Fruit fly (Drosophila melanogaster) whole organism, embryonic: ENCODE results near the gene caup.

ENCODE experiments used
- Antp ChIP-seq: fragments of 200-800 bp; sonication (Bioruptor generic); optimal IDR thresholded peaks from 3 replicates; lab custom pipeline; 2016; ENCODE audit warnings: missing biosample characterization, missing genetic modification characterization
- Bteb2 ChIP-seq: fragments of 200-800 bp; sonication (Bioruptor generic); optimal IDR thresholded peaks from 2 replicates; lab custom pipeline; 2016; ENCODE audit warnings: missing biosample characterization, missing genetic modification characterization
- CG13775 ChIP-seq: fragments of 200-800 bp; sonication (Bioruptor generic); optimal IDR thresholded peaks from 3 replicates; lab custom pipeline; 2017; ENCODE audit warnings: missing biosample characterization, mild to moderate bottlenecking, missing genetic modification characterization
- CG15479 ChIP-seq: fragments of 200-800 bp; sonication (Bioruptor generic); optimal IDR thresholded peaks from 3 replicates; lab custom pipeline; 2019; ENCODE audit warnings: missing biosample characterization, mild to moderate bottlenecking, missing genetic modification characterization, moderate library complexity
- CG17912 ChIP-seq: fragments of 200-800 bp; sonication (Bioruptor generic); optimal IDR thresholded peaks from 2 replicates; lab custom pipeline; 2018; ENCODE audit warnings: missing biosample characterization, mild to moderate bottlenecking, missing genetic modification characterization
- CG3281 ChIP-seq: fragments of 200-800 bp; sonication (Bioruptor generic); optimal IDR thresholded peaks from 3 replicates; lab custom pipeline; 2017; ENCODE audit warnings: missing biosample characterization, mild to moderate bottlenecking, missing genetic modification characterization
- CG3995 ChIP-seq: fragments of 200-800 bp; sonication (Bioruptor generic); optimal IDR thresholded peaks from 3 replicates; lab custom pipeline; 2016; ENCODE audit warnings: missing biosample characterization, missing genetic modification characterization
- CG4854 ChIP-seq: fragments of 200-800 bp; sonication (Bioruptor generic); optimal IDR thresholded peaks from 2 replicates; lab custom pipeline; 2016; ENCODE audit warnings: missing biosample characterization, missing genetic modification characterization, inconsistent platforms
- CG6791 ChIP-seq: fragments of 200-800 bp; sonication (Bioruptor generic); IDR thresholded peaks from 3 replicates; pipeline ENCODE4 v1.3.6; 2022; ENCODE audit warnings: missing biosample characterization, missing genetic modification characterization; ENCODE audit not compliant: partially characterized antibody
- CG7271 ChIP-seq: fragments of 200-800 bp; sonication (Bioruptor generic); optimal IDR thresholded peaks from 2 replicates; lab custom pipeline; 2018; ENCODE audit warnings: missing biosample characterization, mild to moderate bottlenecking, missing genetic modification characterization, moderate library complexity
- CG7963 ChIP-seq: fragments of 200-800 bp; sonication (Bioruptor generic); IDR thresholded peaks from 3 replicates; pipeline ENCODE4 v1.3.6; 2022; ENCODE audit warnings: missing biosample characterization, missing genetic modification characterization; ENCODE audit not compliant: partially characterized antibody
- D ChIP-seq, 2 experiments: fragments of 200-800 bp in 1 of 2; fragments of >200 bp in 1 of 2; sonication (Bioruptor generic) in 1 of 2; optimal IDR thresholded peaks; 2 replicates in 1 of 2; 3 replicates in 1 of 2; lab custom pipeline; 2017; ENCODE audit warnings: mild to moderate bottlenecking in 1 of 2, missing biosample characterization in 1 of 2, missing genetic modification characterization in 1 of 2, missing genetic modification reagents in 1 of 2
- D19B ChIP-seq: fragments of 200-800 bp; sonication (Bioruptor generic); optimal IDR thresholded peaks from 2 replicates; lab custom pipeline; 2017; ENCODE audit warnings: missing biosample characterization, mild to moderate bottlenecking, missing genetic modification characterization
- H15 ChIP-seq: fragments of 200-800 bp; sonication (Bioruptor generic); IDR thresholded peaks from 3 replicates; pipeline ENCODE4 v1.3.6; 2022; ENCODE audit warnings: missing biosample characterization, missing genetic modification characterization
- Hey ChIP-seq: fragments of 200-800 bp; sonication (Bioruptor generic); optimal IDR thresholded peaks from 3 replicates; lab custom pipeline; 2018; ENCODE audit warnings: missing biosample characterization, mild to moderate bottlenecking, missing genetic modification characterization
- Hmx ChIP-seq: fragments of 200-800 bp; sonication (Bioruptor generic); optimal IDR thresholded peaks from 2 replicates; lab custom pipeline; 2016; ENCODE audit warnings: missing biosample characterization, missing genetic modification characterization
- Kr ChIP-seq: fragments of 200-800 bp; sonication (Bioruptor generic); optimal IDR thresholded peaks from 2 replicates; lab custom pipeline; 2017; ENCODE audit warnings: missing biosample characterization, mild to moderate bottlenecking, missing genetic modification characterization
- Med ChIP-seq: fragments of 200-800 bp; sonication (Bioruptor generic); peaks from one replicate; lab custom pipeline; 2016; ENCODE audit warnings: missing biosample characterization, missing genetic modification characterization, mild to moderate bottlenecking, inconsistent platforms, moderate library complexity
- Nf-YB ChIP-seq: fragments of 200-800 bp; sonication (Bioruptor generic); optimal IDR thresholded peaks from 3 replicates; lab custom pipeline; 2019; ENCODE audit warnings: missing biosample characterization, mild to moderate bottlenecking, missing genetic modification characterization, moderate library complexity
- Nf-YC ChIP-seq: fragments of 200-800 bp; optimal IDR thresholded peaks from 3 replicates; lab custom pipeline; 2019; ENCODE audit warnings: missing biosample characterization, mild to moderate bottlenecking, missing genetic modification characterization, moderate library complexity
- Side ChIP-seq: fragments of 200-800 bp; sonication (Bioruptor generic); optimal IDR thresholded peaks from 2 replicates; lab custom pipeline; 2016; ENCODE audit warnings: missing biosample characterization, missing genetic modification characterization
- Xrp1 ChIP-seq: fragments of 200-800 bp; sonication (Bioruptor generic); IDR thresholded peaks from 2 replicates; pipeline ENCODE4 v1.3.6; 2022; ENCODE audit warnings: missing biosample characterization, missing genetic modification characterization
- cad ChIP-seq: fragments of >200 bp; optimal IDR thresholded peaks from 2 replicates; lab custom pipeline; 2017; ENCODE audit warnings: missing biosample characterization, missing genetic modification characterization
- chinmo ChIP-seq: fragments of 200-800 bp; sonication (Bioruptor generic); IDR thresholded peaks from 4 replicates; pipeline ENCODE4 v1.3.6; 2022; ENCODE audit warnings: missing biosample characterization, missing genetic modification characterization; ENCODE audit not compliant: partially characterized antibody
- crol ChIP-seq: fragments of 200-800 bp; sonication (Bioruptor generic); IDR thresholded peaks from 2 replicates; pipeline ENCODE4 v1.3.6; 2022; ENCODE audit warnings: missing biosample characterization, missing genetic modification characterization
- fru ChIP-seq: fragments of >200 bp; optimal IDR thresholded peaks from 2 replicates; lab custom pipeline; 2017
- insv ChIP-seq, 2 experiments: fragments of 200-800 bp; sonication (Bioruptor generic); optimal IDR thresholded peaks; 3 replicates each; lab custom pipeline; 2016 to 2018; ENCODE audit warnings: missing biosample characterization in 2 of 2, missing genetic modification characterization in 2 of 2
- kni ChIP-seq: fragments of 200-800 bp; sonication (Bioruptor generic); optimal IDR thresholded peaks from 3 replicates; lab custom pipeline; 2017; ENCODE audit warnings: mild to moderate bottlenecking, missing biosample characterization, missing genetic modification reagents, missing genetic modification characterization
- lmd ChIP-seq: fragments of 200-800 bp; sonication (Bioruptor generic); IDR thresholded peaks from 2 replicates; pipeline ENCODE4 v1.3.6; 2022; ENCODE audit warnings: missing biosample characterization, missing genetic modification characterization
- lov ChIP-seq, 2 experiments: fragments of 200-800 bp in 1 of 2; fragments of >200 bp in 1 of 2; sonication (Bioruptor generic) in 1 of 2; IDR thresholded peaks in 1 of 2; optimal IDR thresholded peaks in 1 of 2; 2 replicates in 1 of 2; 3 replicates in 1 of 2; pipeline versions ENCODE4 v1.3.6 to Lab custom; 2017 to 2022; ENCODE audit warnings: missing biosample characterization in 1 of 2, missing genetic modification characterization in 1 of 2
- mirr ChIP-seq: fragments of 200-800 bp; sonication (Bioruptor generic); optimal IDR thresholded peaks from 3 replicates; lab custom pipeline; 2018; ENCODE audit warnings: missing biosample characterization, mild to moderate bottlenecking, missing genetic modification characterization
- oc ChIP-seq: fragments of 200-800 bp; sonication (Bioruptor generic); optimal IDR thresholded peaks from 2 replicates; lab custom pipeline; 2018; ENCODE audit warnings: missing biosample characterization, mild to moderate bottlenecking, missing genetic modification characterization, moderate library complexity
- onecut ChIP-seq: fragments of 200-800 bp; sonication (Bioruptor generic); IDR thresholded peaks from 2 replicates; pipeline ENCODE4 v1.3.6; 2022; ENCODE audit warnings: missing biosample characterization, missing genetic modification characterization
- pan ChIP-seq, 4 experiments: fragments of >200 bp in 3 of 4; fragments of 200-800 bp in 1 of 4; sonication (Bioruptor generic) in 1 of 4; optimal IDR thresholded peaks in 3 of 4; IDR thresholded peaks in 1 of 4; 2 replicates each; pipeline versions ENCODE4 v1.3.6 to Lab custom; 2017 to 2022; ENCODE audit warnings: missing biosample characterization in 2 of 4, missing genetic modification characterization in 2 of 4, mixed read lengths in 1 of 4
- prd ChIP-seq, 3 experiments: fragments of >200 bp in 2 of 3; fragments of 200-800 bp in 1 of 3; sonication (Bioruptor generic) in 1 of 3; optimal IDR thresholded peaks in 2 of 3; IDR thresholded peaks in 1 of 3; 2 replicates in 2 of 3; 3 replicates in 1 of 3; pipeline versions ENCODE4 v1.3.6 to Lab custom; 2017 to 2022; ENCODE audit warnings: missing biosample characterization in 1 of 3, missing genetic modification characterization in 1 of 3
- pros ChIP-seq: fragments of 200-800 bp; sonication (Bioruptor generic); optimal IDR thresholded peaks from 3 replicates; lab custom pipeline; 2019; ENCODE audit warnings: missing biosample characterization, mild to moderate bottlenecking, missing genetic modification characterization, moderate library complexity
- salm ChIP-seq: fragments of 200-800 bp; sonication (Bioruptor generic); optimal IDR thresholded peaks from 2 replicates; lab custom pipeline; 2018; ENCODE audit warnings: missing biosample characterization, mild to moderate bottlenecking, missing genetic modification characterization
- sens ChIP-seq: fragments of 200-800 bp; sonication (Bioruptor generic); peaks from one replicate; lab custom pipeline; 2016; ENCODE audit warnings: missing biosample characterization, missing genetic modification characterization
- slou ChIP-seq: fragments of 200-800 bp; sonication (Bioruptor generic); optimal IDR thresholded peaks from 3 replicates; lab custom pipeline; 2016; ENCODE audit warnings: missing biosample characterization, missing genetic modification characterization
- sna ChIP-seq: fragments of 200-800 bp; sonication (Bioruptor generic); IDR thresholded peaks from 2 replicates; pipeline ENCODE4 v1.3.6; 2022; ENCODE audit warnings: missing biosample characterization, missing genetic modification characterization; ENCODE audit not compliant: partially characterized antibody
- stwl ChIP-seq: fragments of 200-800 bp; sonication (Bioruptor generic); optimal IDR thresholded peaks from 3 replicates; lab custom pipeline; 2018; ENCODE audit warnings: missing biosample characterization, mild to moderate bottlenecking, missing genetic modification characterization, moderate library complexity
- tll ChIP-seq, 2 experiments: fragments of 200-800 bp in 1 of 2; fragments of >200 bp in 1 of 2; sonication (Bioruptor generic) in 1 of 2; optimal IDR thresholded peaks; 2 replicates each; lab custom pipeline; 2017 to 2019; ENCODE audit warnings: missing biosample characterization in 2 of 2, missing genetic modification characterization in 2 of 2, mild to moderate bottlenecking in 1 of 2, moderate library complexity in 1 of 2
- zen ChIP-seq: fragments of 200-800 bp; sonication (Bioruptor generic); optimal IDR thresholded peaks from 3 replicates; lab custom pipeline; 2018; ENCODE audit warnings: missing biosample characterization, mild to moderate bottlenecking, missing genetic modification characterization, moderate library complexity

The caup gene

dm6 chr3L:12647300-12647699 is 37.9 kb downstream of the caup start (continued):
- TF ChIP-seq Hmx (GFP tag; lab: Kevin White, UChicago) (no peak), CG7963 (GFP tag; lab: Robert Waterston, UW) (no peak), CG7271 (tag; lab: Kevin White, UChicago) (no peak)

- TF ChIP-seq mirr (GFP tag; lab: Kevin White, UChicago), result peak; percentile 1
- TF ChIP-seq Side (GFP tag; lab: Kevin White, UChicago), result no peak
- peak; percentile 34 for TF ChIP-seq Med
- TF ChIP-seq pan (optimal IDR thresholded peaks at IDR 0.05; lab: Kevin White, UChicago), result no peak
- no peak for TF ChIP-seq pan (GFP tag; optimal IDR thresholded peaks at IDR 0.05 in 1 of 2, IDR thresholded peaks at IDR 0.05 in 1 of 2)
- TF ChIP-seq H15, result no peak
- no peak for TF ChIP-seq CG13775 (GFP tag; lab: Kevin White, UChicago)
- no peak for TF ChIP-seq Bteb2 (GFP tag; lab: Kevin White, UChicago)
- peak in 1 of 2 experiments; percentile 93 for TF ChIP-seq tll (GFP tag; optimal IDR thresholded peaks at IDR 0.05; lab: Kevin White, UChicago)
- TF ChIP-seq slou (GFP tag; lab: Kevin White, UChicago), result no peak
- TF ChIP-seq D (optimal IDR thresholded peaks at IDR 0.05; lab: Kevin White, UChicago), result peak; percentile 74
- TF ChIP-seq D (GFP tag; optimal IDR thresholded peaks at IDR 0.05; lab: Kevin White, UChicago), result no peak
- TF ChIP-seq onecut (GFP tag; lab: Robert Waterston, UW), result no peak
- no peak for TF ChIP-seq sna (GFP tag; lab: Robert Waterston, UW)
- TF ChIP-seq chinmo, result no peak
- TF ChIP-seq cad (GFP tag; lab: Kevin White, UChicago), result peak; percentile 18
- peak; percentile 23 for TF ChIP-seq sens (GFP tag; lab: Kevin White, UChicago)
- peak; percentile 98 for TF ChIP-seq CG15479 (GFP tag; lab: Kevin White, UChicago)
- peak; percentile 38 for TF ChIP-seq Kr (GFP tag; lab: Kevin White, UChicago)
- peak; percentile 99 for TF ChIP-seq zen
- TF ChIP-seq prd (optimal IDR thresholded peaks at IDR 0.05; lab: Kevin White, UChicago), result no peak
- peak; percentile 12; the same call in 1 of the 3 replicates for TF ChIP-seq prd (GFP tag; IDR thresholded peaks at IDR 0.05; lab: Robert Waterston, UW)
- TF ChIP-seq, all 482 proteins: peak for 10
These were observed 39.8 kb downstream of the caup start for dm6 chr3L:12649031-12649765.

- TF ChIP-seq CG3995, result no peak
- no peak for TF ChIP-seq fru (lab: Kevin White, UChicago)
- peak; percentile 44 for TF ChIP-seq oc (tag; lab: Kevin White, UChicago)
- TF ChIP-seq pros (GFP tag; lab: Kevin White, UChicago), result peak; percentile 64
- TF ChIP-seq lmd (GFP tag; lab: Robert Waterston, UW), result no peak
- no peak for TF ChIP-seq CG4854 (GFP tag; lab: Kevin White, UChicago)
- no peak for TF ChIP-seq Med
- TF ChIP-seq Hmx (GFP tag; lab: Kevin White, UChicago), result no peak
- TF ChIP-seq Kr (GFP tag; lab: Kevin White, UChicago), result peak; percentile 66
- 0 out of 3 replicates have a peak, but pooled peaks have one; percentile 34 for TF ChIP-seq CG6791 (GFP tag; lab: Robert Waterston, UW)
- no peak for TF ChIP-seq D19B (GFP tag; lab: Kevin White, UChicago)
- TF ChIP-seq Nf-YC (tag; lab: Kevin White, UChicago), result peak; percentile 29
- TF ChIP-seq crol, result peak; percentile 32
- TF ChIP-seq Antp (GFP tag; lab: Kevin White, UChicago), result no peak
- no peak for TF ChIP-seq insv (GFP tag; optimal IDR thresholded peaks at IDR 0.05; lab: Kevin White, UChicago)
- TF ChIP-seq stwl (tag; lab: Kevin White, UChicago), result no peak
- peak; percentile 16 for TF ChIP-seq Hey (tag; lab: Kevin White, UChicago)
- peak; percentile 3 for TF ChIP-seq Nf-YB (GFP tag; lab: Kevin White, UChicago)
- no peak for TF ChIP-seq CG17912
- TF ChIP-seq kni (GFP tag; lab: Kevin White, UChicago), result peak; percentile 43
- TF ChIP-seq salm (tag; lab: Kevin White, UChicago), result no peak
- peak; percentile 45 for TF ChIP-seq sens (GFP tag; lab: Kevin White, UChicago)
- TF ChIP-seq mirr (GFP tag; lab: Kevin White, UChicago), result peak; percentile 23
- no peak for TF ChIP-seq lov (optimal IDR thresholded peaks at IDR 0.05; lab: Kevin White, UChicago)
- TF ChIP-seq lov (GFP tag; IDR thresholded peaks at IDR 0.05; lab: Robert Waterston, UW), result 0 out of 3 replicates have a peak, but pooled peaks have one; percentile 16
- no peak for TF ChIP-seq Xrp1 (GFP tag; lab: Robert Waterston, UW)
- TF ChIP-seq CG3281 (GFP tag; lab: Kevin White, UChicago), result no peak
These were observed 42.1 kb downstream of the caup start for dm6 chr3L:12651544-12651943.
